Worm (Caenorhabditis elegans) whole organism, L3 larva: Measurements from ENCODE around the gene vha-2.
A peak's percentile ranks its signal among the peaks of the same experiment; 100 is the strongest.

Experiments
- elt-2 ChIP-seq: sonication (generic microtip); optimal IDR thresholded peaks from 2 replicates; lab custom pipeline; 2016; ENCODE audit warnings: missing genetic modification reagents, mild to moderate bottlenecking, missing genetic modification characterization, missing compliant biosample characterization
- tbx-2 ChIP-seq: sonication (generic microtip); optimal IDR thresholded peaks from 2 replicates; lab custom pipeline; 2016; ENCODE audit warnings: mild to moderate bottlenecking, missing genetic modification characterization, missing compliant biosample characterization
- unc-39 ChIP-seq: sonication (generic microtip); optimal IDR thresholded peaks from 4 replicates; lab custom pipeline; 2017; ENCODE audit warnings: missing biosample characterization, missing genetic modification characterization

DNA sequence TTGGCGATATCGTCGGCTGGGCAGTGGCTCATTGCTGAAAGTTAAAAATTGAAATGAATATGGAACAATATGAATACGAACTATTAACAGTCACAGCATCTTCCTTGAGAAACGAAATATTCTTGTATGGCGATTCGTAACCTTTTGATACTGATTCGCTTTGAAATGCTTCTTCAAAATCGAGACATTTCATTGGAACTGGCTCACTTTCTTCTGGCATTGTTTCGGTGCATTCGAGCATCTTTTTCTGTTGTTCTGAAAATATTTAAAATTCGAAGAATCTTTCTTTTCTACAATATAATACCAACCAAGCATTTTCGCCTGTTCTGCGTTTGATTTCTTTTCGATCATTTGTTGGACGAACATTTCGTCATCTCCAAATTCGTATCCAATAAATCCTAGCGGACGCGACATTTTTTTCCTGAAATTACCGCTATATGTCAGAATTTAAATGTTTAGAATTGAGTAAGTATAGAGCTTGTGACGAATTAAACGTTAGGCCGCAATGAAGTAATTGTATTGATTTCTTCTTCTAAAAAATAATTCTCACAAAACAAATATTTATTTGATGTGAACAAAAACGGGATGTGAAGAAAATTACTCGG is 42.5 kb downstream of the vha-2 start, which contains the start of gene lin-52:
- TF ChIP-seq tbx-2 (tag; lab: Kevin White, UChicago) (no peak), elt-2 (tag; lab: Kevin White, UChicago) (peak; percentile 7), unc-39 (tag; lab: Kevin White, UChicago) (no peak)
